Fruit fly (Drosophila melanogaster) whole organism, pupa: ENCODE data around the gene His3.3A.

ENCODE experiments used
- CG13204 ChIP-seq: fragments of 200-800 bp; sonication (Bioruptor generic); optimal IDR thresholded peaks from 2 replicates; lab custom pipeline; 2018; ENCODE audit warnings: missing biosample characterization, mild to moderate bottlenecking, missing genetic modification characterization, moderate library complexity
- CG4496 ChIP-seq: fragments of 200-800 bp; sonication (Bioruptor generic); IDR thresholded peaks from 3 replicates; pipeline ENCODE4 v1.3.6; 2022; ENCODE audit warnings: missing biosample characterization, missing genetic modification characterization
- CG8301 ChIP-seq: fragments of 200-800 bp; sonication (Bioruptor generic); optimal IDR thresholded peaks from 2 replicates; lab custom pipeline; 2018; ENCODE audit warnings: missing biosample characterization, mild to moderate bottlenecking, missing genetic modification characterization
- D1 ChIP-seq: fragments of 200-800 bp; sonication (Bioruptor generic); optimal IDR thresholded peaks from 2 replicates; lab custom pipeline; 2018; ENCODE audit warnings: missing biosample characterization, mild to moderate bottlenecking, missing genetic modification characterization, moderate library complexity
- EcR ChIP-seq: fragments of 200-800 bp; sonication (Bioruptor generic); optimal IDR thresholded peaks from 3 replicates; lab custom pipeline; 2019; ENCODE audit warnings: missing biosample characterization, missing genetic modification characterization, mild to moderate bottlenecking, moderate library complexity, missing genetic modification reagents
- Ets98B ChIP-seq: fragments of 200-800 bp; sonication (Bioruptor generic); IDR thresholded peaks from 2 replicates; pipeline ENCODE4 v1.3.6; 2022; ENCODE audit warnings: missing biosample characterization, missing genetic modification characterization

DNA sequence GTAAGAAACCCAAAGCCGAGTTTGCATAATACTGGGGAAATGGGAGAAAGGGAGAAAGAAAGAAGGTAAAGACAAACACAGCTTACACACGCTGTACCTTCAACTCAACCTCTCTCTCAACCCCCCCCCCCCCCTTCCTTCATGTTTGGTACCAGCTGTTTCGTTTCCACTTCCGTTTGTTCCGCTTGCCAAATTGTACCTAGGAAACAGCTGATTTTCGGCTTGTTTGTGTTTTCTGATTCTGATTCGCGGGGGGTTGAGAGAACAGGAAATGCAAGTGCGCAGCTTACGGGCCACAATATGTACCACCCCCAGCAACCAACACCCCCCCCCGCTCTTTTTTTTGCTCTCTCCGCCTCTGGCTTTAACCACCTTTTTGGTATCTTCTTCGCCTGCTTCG is 9.1 kb downstream of the His3.3A start:
- TF ChIP-seq EcR (no peak), CG4496 (GFP tag; lab: Robert Waterston, UW) (no peak), CG13204 (GFP tag; lab: Kevin White, UChicago) (no peak), CG8301 (tag; lab: Kevin White, UChicago) (no peak), Ets98B (GFP tag; lab: Robert Waterston, UW) (no peak), D1 (tag; lab: Kevin White, UChicago) (no peak)
